Worm (Caenorhabditis elegans) whole organism, late embryonic: ENCODE measurements around the gene R10D12.13.
A peak's percentile ranks its signal among the peaks of the same experiment; 100 is the strongest.

Experiments
- C08G9.2 ChIP-seq: sonication (generic microtip); optimal IDR thresholded peaks from 2 replicates; lab custom pipeline; 2016; ENCODE audit warnings: mild to moderate bottlenecking, missing genetic modification characterization, moderate library complexity, missing compliant biosample characterization
- C38D4.7 ChIP-seq: fragments of 200-800 bp; sonication (Bioruptor generic); optimal IDR thresholded peaks from 2 replicates; lab custom pipeline; 2018; ENCODE audit warnings: mild to moderate bottlenecking, missing genetic modification characterization, moderate library complexity, missing compliant biosample characterization
- F13H6.1 ChIP-seq: sonication (generic microtip); optimal IDR thresholded peaks from 2 replicates; lab custom pipeline; 2016; ENCODE audit warnings: missing genetic modification characterization, missing compliant biosample characterization
- K02D7.2 ChIP-seq: sonication (generic microtip); optimal IDR thresholded peaks from 2 replicates; lab custom pipeline; 2017; ENCODE audit warnings: mild to moderate bottlenecking, missing genetic modification characterization, missing compliant biosample characterization
- K09A11.1 ChIP-seq: sonication (generic microtip); optimal IDR thresholded peaks from 2 replicates; lab custom pipeline; 2017; ENCODE audit warnings: antibody characterized with exemption, mild to moderate bottlenecking, missing genetic modification characterization, missing compliant biosample characterization; ENCODE audit not compliant: insufficient read depth
- T23F11.4 ChIP-seq: fragments of 200-800 bp; sonication (Bioruptor generic); optimal IDR thresholded peaks from 2 replicates; lab custom pipeline; 2018; ENCODE audit warnings: mild to moderate bottlenecking, missing genetic modification characterization, missing compliant biosample characterization
- ahr-1 ChIP-seq: sonication (generic microtip); optimal IDR thresholded peaks from 2 replicates; lab custom pipeline; 2016; ENCODE audit warnings: missing genetic modification characterization, missing compliant biosample characterization
- ama-1 ChIP-seq: fragments of 150-350 bp; optimal IDR thresholded peaks from 2 replicates; lab custom pipeline; 2014
- ceh-14 ChIP-seq: sonication (generic microtip); optimal IDR thresholded peaks from 2 replicates; lab custom pipeline; 2016; ENCODE audit warnings: missing genotype, missing genetic modification characterization, missing compliant biosample characterization
- ceh-19 ChIP-seq: fragments of 200-800 bp; sonication (Bioruptor generic); optimal IDR thresholded peaks from 2 replicates; lab custom pipeline; 2018; ENCODE audit warnings: mild to moderate bottlenecking, missing genetic modification characterization, missing compliant biosample characterization
- ceh-2 ChIP-seq: sonication (generic microtip); optimal IDR thresholded peaks from 2 replicates; lab custom pipeline; 2016; ENCODE audit warnings: missing genotype, missing genetic modification characterization, missing compliant biosample characterization
- ceh-22 ChIP-seq: sonication (generic microtip); optimal IDR thresholded peaks from 2 replicates; lab custom pipeline; 2017; ENCODE audit warnings: missing biosample characterization, missing genetic modification characterization
- ceh-24 ChIP-seq: sonication (generic microtip); optimal IDR thresholded peaks from 2 replicates; lab custom pipeline; 2016; ENCODE audit warnings: mild to moderate bottlenecking, missing genetic modification characterization, missing compliant biosample characterization
- ceh-30 ChIP-seq: fragments of 150-350 bp; optimal IDR thresholded peaks from 2 replicates; lab custom pipeline; 2014; ENCODE audit warnings: missing biosample characterization, missing genetic modification characterization
- ceh-31 ChIP-seq: sonication (generic microtip); optimal IDR thresholded peaks from 2 replicates; lab custom pipeline; 2016; ENCODE audit warnings: missing genetic modification characterization, missing compliant biosample characterization
- ceh-34 ChIP-seq: sonication (generic microtip); optimal IDR thresholded peaks from 2 replicates; lab custom pipeline; 2016; ENCODE audit warnings: mild to moderate bottlenecking, missing genetic modification characterization, missing compliant biosample characterization
- ceh-45 ChIP-seq: fragments of 200-800 bp; sonication (Bioruptor generic); IDR thresholded peaks from 2 replicates; pipeline ENCODE4 v1.3.6; 2022; ENCODE audit warnings: missing genetic modification reagents, missing genetic modification characterization, missing compliant biosample characterization
- ceh-48 ChIP-seq: sonication (generic microtip); optimal IDR thresholded peaks from 2 replicates; lab custom pipeline; 2016; ENCODE audit warnings: missing genetic modification characterization, inconsistent platforms, missing compliant biosample characterization
- ceh-9 ChIP-seq: sonication (generic microtip); optimal IDR thresholded peaks from 2 replicates; lab custom pipeline; 2016; ENCODE audit warnings: mild to moderate bottlenecking, missing genetic modification characterization, inconsistent platforms, missing compliant biosample characterization
- che-1 ChIP-seq: sonication (generic microtip); optimal IDR thresholded peaks from 2 replicates; lab custom pipeline; 2016; ENCODE audit warnings: mild to moderate bottlenecking, missing genetic modification characterization, missing compliant biosample characterization
- dmd-4 ChIP-seq: sonication (generic microtip); optimal IDR thresholded peaks from 2 replicates; lab custom pipeline; 2016; ENCODE audit warnings: borderline replicate concordance, missing genetic modification characterization, missing compliant biosample characterization
- dve-1 ChIP-seq: sonication (generic microtip); optimal IDR thresholded peaks from 2 replicates; lab custom pipeline; 2017; ENCODE audit warnings: antibody characterized with exemption, mild to moderate bottlenecking, missing genetic modification characterization, missing compliant biosample characterization
- eyg-1 ChIP-seq: sonication (generic microtip); optimal IDR thresholded peaks from 2 replicates; lab custom pipeline; 2016; ENCODE audit warnings: missing genotype, missing genetic modification characterization, missing compliant biosample characterization
- fax-1 ChIP-seq: sonication (generic microtip); optimal IDR thresholded peaks from 2 replicates; lab custom pipeline; 2016; ENCODE audit warnings: missing genotype, missing genetic modification characterization, missing compliant biosample characterization
- fkh-6 ChIP-seq: sonication (generic microtip); optimal IDR thresholded peaks from 2 replicates; lab custom pipeline; 2016; ENCODE audit warnings: missing genetic modification characterization, missing compliant biosample characterization
- gmeb-2 ChIP-seq: sonication (generic microtip); optimal IDR thresholded peaks from 2 replicates; lab custom pipeline; 2016; ENCODE audit warnings: missing genetic modification characterization, inconsistent platforms, missing compliant biosample characterization
- hlh-15 ChIP-seq: sonication (generic microtip); optimal IDR thresholded peaks from 2 replicates; lab custom pipeline; 2016; ENCODE audit warnings: missing genetic modification characterization, missing compliant biosample characterization
- hlh-30 ChIP-seq: sonication (generic microtip); optimal IDR thresholded peaks from 2 replicates; lab custom pipeline; 2017; ENCODE audit warnings: antibody characterized with exemption, missing genetic modification characterization, missing compliant biosample characterization; ENCODE audit not compliant: insufficient read depth
- hlh-6 ChIP-seq: sonication (generic microtip); optimal IDR thresholded peaks from 2 replicates; lab custom pipeline; 2016; ENCODE audit warnings: missing genotype, missing genetic modification characterization, missing compliant biosample characterization
- hlh-8 ChIP-seq: sonication (generic microtip); optimal IDR thresholded peaks from 2 replicates; lab custom pipeline; 2016; ENCODE audit warnings: missing genotype, missing genetic modification characterization, missing compliant biosample characterization
- lin-11 ChIP-seq: fragments of 200-800 bp; sonication (Bioruptor generic); optimal IDR thresholded peaks from 2 replicates; lab custom pipeline; 2018; ENCODE audit warnings: mild to moderate bottlenecking, missing genetic modification characterization, missing compliant biosample characterization
- madf-2 ChIP-seq: sonication (generic microtip); optimal IDR thresholded peaks from 2 replicates; lab custom pipeline; 2017; ENCODE audit warnings: missing genetic modification characterization, missing compliant biosample characterization
- mec-3 ChIP-seq: sonication (generic microtip); optimal IDR thresholded peaks from 2 replicates; lab custom pipeline; 2016; ENCODE audit warnings: borderline replicate concordance, missing genetic modification characterization, missing compliant biosample characterization
- nfya-1 ChIP-seq: sonication (generic microtip); optimal IDR thresholded peaks from 2 replicates; lab custom pipeline; 2017; ENCODE audit warnings: missing genetic modification characterization, mild to moderate bottlenecking, missing compliant biosample characterization, antibody characterized with exemption, moderate library complexity
- nhr-11 ChIP-seq: fragments of 150-350 bp; optimal IDR thresholded peaks from 2 replicates; lab custom pipeline; 2014; ENCODE audit warnings: missing biosample characterization, missing genetic modification characterization
- nhr-232 ChIP-seq: sonication (generic microtip); optimal IDR thresholded peaks from 2 replicates; lab custom pipeline; 2016; ENCODE audit warnings: missing genetic modification characterization, missing compliant biosample characterization
- pag-3 ChIP-seq: sonication (generic microtip); optimal IDR thresholded peaks from 2 replicates; lab custom pipeline; 2016; ENCODE audit warnings: missing compliant biosample characterization, missing genetic modification characterization, borderline replicate concordance
- pha-2 ChIP-seq: sonication (generic microtip); optimal IDR thresholded peaks from 2 replicates; lab custom pipeline; 2017; ENCODE audit warnings: mild to moderate bottlenecking, missing genetic modification characterization, missing compliant biosample characterization
- pha-4 ChIP-seq: fragments of 150-350 bp; optimal IDR thresholded peaks from 2 replicates; lab custom pipeline; 2018; ENCODE audit warnings: missing biosample characterization, missing genetic modification reagents, missing genetic modification characterization
- pqm-1 ChIP-seq: sonication (generic microtip); optimal IDR thresholded peaks from 2 replicates; lab custom pipeline; 2016; ENCODE audit warnings: missing genetic modification characterization, missing compliant biosample characterization
- pros-1 ChIP-seq: fragments of 150-350 bp; optimal IDR thresholded peaks from 2 replicates; lab custom pipeline; 2014; ENCODE audit warnings: missing biosample characterization, missing genetic modification reagents, missing genetic modification characterization
- rnt-1 ChIP-seq: sonication (generic microtip); optimal IDR thresholded peaks from 2 replicates; lab custom pipeline; 2016; ENCODE audit warnings: missing genetic modification characterization, missing compliant biosample characterization
- sdc-2 ChIP-seq: sonication (generic microtip); optimal IDR thresholded peaks from 2 replicates; lab custom pipeline; 2016; ENCODE audit warnings: missing genotype, missing genetic modification characterization, missing compliant biosample characterization
- sox-2 ChIP-seq: fragments of 200-800 bp; sonication (Bioruptor generic); IDR thresholded peaks from 2 replicates; pipeline ENCODE4 v1.3.6; 2022; ENCODE audit warnings: missing genetic modification reagents, missing genetic modification characterization, missing compliant biosample characterization
- syd-9 ChIP-seq: sonication (generic microtip); optimal IDR thresholded peaks from 2 replicates; lab custom pipeline; 2016; ENCODE audit warnings: mild to moderate bottlenecking, missing genetic modification characterization, moderate library complexity, missing compliant biosample characterization
- tbx-2 ChIP-seq: sonication (generic microtip); optimal IDR thresholded peaks from 2 replicates; lab custom pipeline; 2016; ENCODE audit warnings: missing genetic modification characterization, missing compliant biosample characterization
- tbx-7 ChIP-seq: sonication (generic microtip); optimal IDR thresholded peaks from 2 replicates; lab custom pipeline; 2016; ENCODE audit warnings: missing genotype, missing genetic modification characterization, missing compliant biosample characterization
- ttx-3 ChIP-seq: sonication (generic microtip); optimal IDR thresholded peaks from 2 replicates; lab custom pipeline; 2016; ENCODE audit warnings: missing genetic modification reagents, missing genetic modification characterization, missing compliant biosample characterization
- unc-3 ChIP-seq, 2 experiments: fragments of 200-800 bp in 1 of 2; sonication (Bioruptor generic) in 1 of 2; sonication (generic microtip) in 1 of 2; conservative IDR thresholded peaks in 1 of 2; optimal IDR thresholded peaks in 1 of 2; 2 replicates each; pipeline versions ENCODE4 v1.3.6 to Lab custom; 2016 to 2022; ENCODE audit warnings: missing compliant biosample characterization in 2 of 2, missing genetic modification characterization in 2 of 2, missing genetic modification reagents in 1 of 2
- unc-42 ChIP-seq: sonication (generic microtip); optimal IDR thresholded peaks from 2 replicates; lab custom pipeline; 2016; ENCODE audit warnings: missing genotype, missing genetic modification characterization, missing compliant biosample characterization
- unc-55 ChIP-seq: sonication (generic microtip); optimal IDR thresholded peaks from 2 replicates; lab custom pipeline; 2017; ENCODE audit warnings: missing biosample characterization, missing genetic modification reagents, missing genetic modification characterization
- unc-86 ChIP-seq: sonication (generic microtip); optimal IDR thresholded peaks from 2 replicates; lab custom pipeline; 2016; ENCODE audit warnings: missing genetic modification characterization, missing compliant biosample characterization

The R10D12.13 gene

DNA sequence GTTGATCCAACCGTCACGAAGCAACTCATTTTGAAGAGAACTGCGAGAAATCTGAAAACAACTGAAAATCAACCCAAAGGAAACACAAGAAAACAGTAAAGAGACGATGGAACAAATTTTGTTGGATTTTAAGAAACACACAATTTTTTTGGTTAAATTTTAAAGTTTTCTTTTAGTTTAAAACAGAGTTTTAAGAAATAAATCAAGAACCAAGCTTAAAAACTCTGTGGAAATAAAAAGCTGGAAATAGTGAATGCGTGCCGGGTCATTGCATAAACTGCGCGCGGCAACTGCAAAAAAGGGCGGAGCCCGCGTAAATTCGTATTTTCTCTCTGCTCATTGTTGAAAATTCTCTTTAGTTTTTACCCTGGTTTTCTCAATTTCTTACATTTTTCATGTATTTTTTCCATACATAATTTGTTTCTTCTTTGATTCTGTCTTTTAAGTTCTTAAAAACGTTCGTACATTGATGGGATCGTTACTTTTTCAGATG is at the start of gene R10D12.13, which contains the start of gene algn-13:
Gene R10D12.13 (plus strand): TSS at position 491 of the 493 bp plus-strand sequence.
Gene algn-13 (minus strand): TSS at position 51 of the 493 bp plus-strand sequence.
- TF ChIP-seq ttx-3 (peak; percentile 81), dve-1 (tag; lab: Kevin White, UChicago) (no peak), F13H6.1 (tag; lab: Kevin White, UChicago) (peak; percentile 80), nhr-232 (tag; lab: Kevin White, UChicago) (peak; percentile 71), pqm-1 (tag; lab: Kevin White, UChicago) (no peak), fax-1 (tag; lab: Kevin White, UChicago) (peak; percentile 76), T23F11.4 (GFP tag; lab: Kevin White, UChicago) (peak; percentile 69), mec-3 (tag; lab: Kevin White, UChicago) (peak; percentile 1), hlh-15 (tag; lab: Kevin White, UChicago) (peak; percentile 53), pros-1 (no peak), che-1 (tag; lab: Kevin White, UChicago) (peak; percentile 78), fkh-6 (peak; percentile 77), gmeb-2 (tag; lab: Kevin White, UChicago) (peak; percentile 72), pha-4 (tag; lab: Kevin White, UChicago) (no peak), nfya-1 (tag; lab: Kevin White, UChicago) (peak; percentile 78), ceh-34 (tag; lab: Kevin White, UChicago) (peak; percentile 80), hlh-8 (tag; lab: Kevin White, UChicago) (peak; percentile 82), ceh-19 (peak; percentile 80), ama-1 (lab: Kevin White, UChicago) (no peak), ahr-1 (tag; lab: Kevin White, UChicago) (peak; percentile 83), syd-9 (tag; lab: Kevin White, UChicago) (peak; percentile 56), ceh-31 (tag; lab: Kevin White, UChicago) (peak; percentile 81), C08G9.2 (tag; lab: Kevin White, UChicago) (peak; percentile 73), ceh-2 (peak; percentile 84), unc-86 (tag; lab: Kevin White, UChicago) (peak; percentile 64), sdc-2 (tag; lab: Kevin White, UChicago) (peak; percentile 69), hlh-6 (tag; lab: Kevin White, UChicago) (peak; percentile 81), unc-3 (GFP tag; conservative IDR thresholded peaks at IDR 0.05; lab: Robert Waterston, UW) (peak; percentile 65; the same call in 1 of the 2 replicates), unc-3 (tag; optimal IDR thresholded peaks at IDR 0.05; lab: Kevin White, UChicago) (peak; percentile 80), pag-3 (no peak), hlh-30 (tag; lab: Kevin White, UChicago) (no peak), ceh-14 (tag; lab: Kevin White, UChicago) (peak; percentile 90), ceh-48 (peak; percentile 5), ceh-9 (tag; lab: Kevin White, UChicago) (no peak), sox-2 (GFP tag; lab: Robert Waterston, UW) (peak; percentile 25; the same call in 1 of the 2 replicates), nhr-11 (tag; lab: Kevin White, UChicago) (no peak), dmd-4 (tag; lab: Kevin White, UChicago) (peak; percentile 72), lin-11 (tag; lab: Kevin White, UChicago) (peak; percentile 69), K09A11.1 (tag; lab: Kevin White, UChicago) (peak; percentile 77), tbx-2 (tag; lab: Kevin White, UChicago) (peak; percentile 90), tbx-7 (tag; lab: Kevin White, UChicago) (peak; percentile 31), C38D4.7 (peak; percentile 77), madf-2 (peak; percentile 50), rnt-1 (tag; lab: Kevin White, UChicago) (peak; percentile 75), unc-42 (peak; percentile 46), pha-2 (tag; lab: Kevin White, UChicago) (peak; percentile 79), ceh-30 (tag; lab: Kevin White, UChicago) (no peak), ceh-22 (tag; lab: Kevin White, UChicago) (no peak), eyg-1 (tag; lab: Kevin White, UChicago) (peak; percentile 58), unc-55 (GFP tag; lab: Kevin White, UChicago) (no peak), K02D7.2 (tag; lab: Kevin White, UChicago) (peak; percentile 75), ceh-24 (tag; lab: Kevin White, UChicago) (peak; percentile 58), ceh-45 (peak; percentile 51; the same call in 1 of the 2 replicates)
